Fruit fly (Drosophila melanogaster) S2 (cell line): Measurements from ENCODE around the gene tnc.

ENCODE experiments used
- CG8478 ChIP-seq: fragments of >200 bp; optimal IDR thresholded peaks from 2 replicates; lab custom pipeline; 2018
- CTCF ChIP-seq, 2 experiments: fragments of >200 bp; optimal IDR thresholded peaks; 2 replicates each; lab custom pipeline; 2018

- TF ChIP-seq CTCF (optimal IDR thresholded peaks at IDR 0.05; lab: Kevin White, UChicago) (no peak), CG8478 (lab: Kevin White, UChicago) (no peak)
Observed at dm6 chr3R:25036644-25037043, 52.5 kb downstream of the tnc start, which contains the start of gene CG31115.
